Worm (Caenorhabditis elegans) whole organism, young adult: ENCODE data around the gene srbc-21.

Experiments
- B0261.1 ChIP-seq: sonication (generic microtip); optimal IDR thresholded peaks from 2 replicates; lab custom pipeline; 2016; ENCODE audit warnings: mild to moderate bottlenecking, missing genetic modification characterization, moderate library complexity, missing compliant biosample characterization
- C06A6.2 ChIP-seq: fragments of 200-800 bp; sonication (Bioruptor generic); conservative IDR thresholded peaks from 2 replicates; pipeline ENCODE4 v1.3.6; 2022; ENCODE audit warnings: missing genetic modification characterization, missing compliant biosample characterization
- D2030.7 ChIP-seq: fragments of 200-800 bp; sonication (Bioruptor generic); IDR thresholded peaks from 2 replicates; pipeline ENCODE4 v1.3.6; 2022; ENCODE audit warnings: missing genetic modification reagents, missing genetic modification characterization, missing compliant biosample characterization
- F10E7.11 ChIP-seq: sonication (generic microtip); optimal IDR thresholded peaks from 2 replicates; lab custom pipeline; 2017; ENCODE audit warnings: mild to moderate bottlenecking, missing genetic modification characterization, moderate library complexity, missing compliant biosample characterization
- F57A8.1 ChIP-seq: fragments of 200-800 bp; sonication (Bioruptor generic); optimal IDR thresholded peaks from 2 replicates; lab custom pipeline; 2018; ENCODE audit warnings: mild to moderate bottlenecking, missing genetic modification characterization, moderate library complexity, missing compliant biosample characterization
- K11D2.4 ChIP-seq: fragments of 200-800 bp; sonication (Bioruptor generic); IDR thresholded peaks from 2 replicates; pipeline ENCODE4 v1.3.6; 2022; ENCODE audit warnings: missing genetic modification reagents, missing genetic modification characterization, missing compliant biosample characterization
- T26A5.8 ChIP-seq: sonication (generic microtip); optimal IDR thresholded peaks from 2 replicates; lab custom pipeline; 2016; ENCODE audit warnings: missing genetic modification characterization, missing compliant biosample characterization
- Y56A3A.18 ChIP-seq: fragments of 200-800 bp; sonication (Bioruptor generic); IDR thresholded peaks from 2 replicates; pipeline ENCODE4 v1.3.6; 2022; ENCODE audit warnings: missing genetic modification reagents, missing genetic modification characterization, missing compliant biosample characterization
- aptf-3 ChIP-seq: fragments of 200-800 bp; sonication (Bioruptor generic); IDR thresholded peaks from 2 replicates; pipeline ENCODE4 v1.3.6; 2022; ENCODE audit warnings: missing genetic modification characterization, missing compliant biosample characterization
- attf-5 ChIP-seq: fragments of 200-800 bp; sonication (Bioruptor generic); optimal IDR thresholded peaks from 2 replicates; lab custom pipeline; 2018; ENCODE audit warnings: mild to moderate bottlenecking, missing genetic modification characterization, missing compliant biosample characterization
- bed-1 ChIP-seq: fragments of 200-800 bp; sonication (Bioruptor generic); IDR thresholded peaks from 2 replicates; pipeline ENCODE4 v1.3.6; 2022; ENCODE audit warnings: missing genetic modification reagents, missing genetic modification characterization, missing compliant biosample characterization
- cebp-2 ChIP-seq: fragments of 200-800 bp; sonication (Bioruptor generic); IDR thresholded peaks from 2 replicates; pipeline ENCODE4 v1.3.6; 2022; ENCODE audit warnings: missing genetic modification characterization, missing compliant biosample characterization
- ceh-40 ChIP-seq: fragments of 200-800 bp; sonication (Bioruptor generic); IDR thresholded peaks from 2 replicates; pipeline ENCODE4 v1.3.6; 2022; ENCODE audit warnings: missing genetic modification characterization, missing compliant biosample characterization
- chd-7 ChIP-seq: sonication (generic microtip); optimal IDR thresholded peaks from 2 replicates; lab custom pipeline; 2016; ENCODE audit warnings: mild to moderate bottlenecking, missing genetic modification characterization, moderate library complexity, missing compliant biosample characterization
- dox-1 ChIP-seq: fragments of 200-800 bp; sonication (Bioruptor generic); IDR thresholded peaks from 2 replicates; pipeline ENCODE4 v1.3.6; 2022; ENCODE audit warnings: missing genetic modification reagents, missing genetic modification characterization, missing compliant biosample characterization
- egl-44 ChIP-seq: fragments of 200-800 bp; sonication (Bioruptor generic); IDR thresholded peaks from 2 replicates; pipeline ENCODE4 v1.3.6; 2022; ENCODE audit warnings: missing genetic modification reagents, missing genetic modification characterization, missing compliant biosample characterization
- hmg-1.2 ChIP-seq: fragments of 200-800 bp; sonication (Bioruptor generic); IDR thresholded peaks from 2 replicates; pipeline ENCODE4 v1.3.6; 2022; ENCODE audit warnings: missing genetic modification reagents, missing genetic modification characterization, missing compliant biosample characterization
- hrde-1 ChIP-seq: sonication (generic microtip); optimal IDR thresholded peaks from 2 replicates; lab custom pipeline; 2016; ENCODE audit warnings: missing genetic modification characterization, mild to moderate bottlenecking, missing compliant biosample characterization, moderate library complexity, missing genotype, missing genetic modification reagents, borderline replicate concordance
- hsf-1 ChIP-seq: fragments of 200-800 bp; sonication (Bioruptor generic); IDR thresholded peaks from 2 replicates; pipeline ENCODE4 v1.3.6; 2022; ENCODE audit warnings: missing genetic modification reagents, missing genetic modification characterization, missing compliant biosample characterization
- lag-1 ChIP-seq: fragments of 200-800 bp; sonication (Bioruptor generic); IDR thresholded peaks from 2 replicates; pipeline ENCODE4 v1.3.6; 2022; ENCODE audit warnings: missing genetic modification reagents, missing genetic modification characterization, missing compliant biosample characterization
- madf-6 ChIP-seq: fragments of 200-800 bp; sonication (Bioruptor generic); IDR thresholded peaks from 2 replicates; pipeline ENCODE4 v1.3.6; 2022; ENCODE audit warnings: missing genetic modification reagents, missing genetic modification characterization, missing compliant biosample characterization
- madf-8 ChIP-seq: fragments of 200-800 bp; sonication (Bioruptor generic); conservative IDR thresholded peaks from 2 replicates; pipeline ENCODE4 v1.3.6; 2022; ENCODE audit warnings: missing genetic modification reagents, missing genetic modification characterization, missing compliant biosample characterization
- nfya-1 ChIP-seq: sonication (generic microtip); optimal IDR thresholded peaks from 2 replicates; lab custom pipeline; 2017; ENCODE audit warnings: antibody characterized with exemption, missing compliant biosample characterization, missing genetic modification characterization, borderline replicate concordance; ENCODE audit not compliant: insufficient read depth
- nfya-2 ChIP-seq: fragments of 200-800 bp; sonication (Bioruptor generic); IDR thresholded peaks from 2 replicates; pipeline ENCODE4 v1.3.6; 2022; ENCODE audit warnings: missing genetic modification reagents, missing genetic modification characterization, missing compliant biosample characterization
- nfyb-1 ChIP-seq: fragments of 200-800 bp; sonication (Bioruptor generic); IDR thresholded peaks from 2 replicates; pipeline ENCODE4 v1.3.6; 2022; ENCODE audit warnings: missing genetic modification reagents, missing genetic modification characterization, missing compliant biosample characterization
- pha-4 ChIP-seq: fragments of 150-350 bp; sonication (generic microtip); optimal IDR thresholded peaks from 2 replicates; lab custom pipeline; 2014; ENCODE audit warnings: missing biosample characterization, missing genetic modification reagents, missing genetic modification characterization
- repo-1 ChIP-seq: sonication (generic microtip); optimal IDR thresholded peaks from 2 replicates; lab custom pipeline; 2017; ENCODE audit warnings: mild to moderate bottlenecking, missing genetic modification characterization, missing compliant biosample characterization
- sdz-38 ChIP-seq: sonication (generic microtip); optimal IDR thresholded peaks from 2 replicates; lab custom pipeline; 2016; ENCODE audit warnings: missing genotype, missing genetic modification characterization, missing compliant biosample characterization
- somi-1 ChIP-seq: fragments of 200-800 bp; sonication (Bioruptor generic); optimal IDR thresholded peaks from 2 replicates; lab custom pipeline; 2018; ENCODE audit warnings: mild to moderate bottlenecking, missing genetic modification characterization, missing compliant biosample characterization
- sptf-2 ChIP-seq: fragments of 200-800 bp; sonication (Bioruptor generic); optimal IDR thresholded peaks from 2 replicates; lab custom pipeline; 2018; ENCODE audit warnings: mild to moderate bottlenecking, missing genetic modification characterization, missing compliant biosample characterization
- tbp1 ChIP-seq: fragments of 200-800 bp; sonication (Bioruptor generic); optimal IDR thresholded peaks from 2 replicates; lab custom pipeline; 2018; ENCODE audit warnings: mild to moderate bottlenecking, missing genetic modification characterization, missing compliant biosample characterization
- tbx-9 ChIP-seq: sonication (generic microtip); optimal IDR thresholded peaks from 2 replicates; lab custom pipeline; 2016; ENCODE audit warnings: borderline replicate concordance, missing genetic modification characterization, inconsistent platforms, missing compliant biosample characterization
- tlf-1 ChIP-seq: fragments of 200-800 bp; sonication (Bioruptor generic); optimal IDR thresholded peaks from 2 replicates; lab custom pipeline; 2018; ENCODE audit warnings: mild to moderate bottlenecking, missing genetic modification characterization, missing compliant biosample characterization
- xnd-1 ChIP-seq: sonication (generic microtip); optimal IDR thresholded peaks from 2 replicates; lab custom pipeline; 2016; ENCODE audit warnings: missing genotype, missing genetic modification reagents, missing genetic modification characterization, missing compliant biosample characterization
- ztf-25 ChIP-seq: fragments of 200-800 bp; sonication (Bioruptor generic); IDR thresholded peaks from 2 replicates; pipeline ENCODE4 v1.3.6; 2022; ENCODE audit warnings: missing genetic modification reagents, missing genetic modification characterization, missing compliant biosample characterization
- ztf-28 ChIP-seq: fragments of 200-800 bp; sonication (Bioruptor generic); IDR thresholded peaks from 2 replicates; pipeline ENCODE4 v1.3.6; 2022; ENCODE audit warnings: missing genetic modification reagents, missing genetic modification characterization, missing compliant biosample characterization
- ztf-6 ChIP-seq: fragments of 200-800 bp; sonication (Bioruptor generic); IDR thresholded peaks from 2 replicates; pipeline ENCODE4 v1.3.6; 2022; ENCODE audit warnings: missing genetic modification reagents, missing genetic modification characterization, missing compliant biosample characterization

srbc-21 gene

DNA sequence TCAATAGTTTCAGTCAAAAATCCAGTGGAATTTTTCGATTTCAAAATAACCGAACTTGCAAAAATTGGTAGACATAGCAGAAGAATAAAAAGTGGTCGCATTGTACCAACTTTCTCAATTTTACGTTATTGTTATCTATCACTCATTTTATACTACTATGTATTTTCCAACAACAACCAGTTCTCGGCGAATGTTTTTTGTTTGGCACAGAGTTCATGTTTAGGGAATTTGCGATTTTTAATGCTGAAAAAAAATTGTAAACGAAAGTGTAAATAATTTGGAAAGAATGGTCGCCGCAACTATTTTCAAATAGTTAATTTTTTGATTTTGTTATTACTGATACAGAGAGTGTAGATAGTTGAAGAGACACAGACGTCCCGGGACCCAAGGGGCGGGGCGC is 5.9 kb upstream of the srbc-21 start, which contains the start of gene C45H4.21:
Gene C45H4.21 (minus strand): TSS at position 101 of the 400 bp plus-strand sequence.
- TF ChIP-seq ztf-6 = no peak
- no peak for TF ChIP-seq tbx-9 (tag; lab: Kevin White, UChicago)
- no peak for TF ChIP-seq egl-44 (GFP tag; lab: Robert Waterston, UW)
- no peak for TF ChIP-seq lag-1 (GFP tag; lab: Robert Waterston, UW)
- TF ChIP-seq hsf-1 (GFP tag; lab: Robert Waterston, UW) = no peak
- no peak for TF ChIP-seq bed-1 (GFP tag; lab: Robert Waterston, UW)
- TF ChIP-seq sdz-38 (tag; lab: Kevin White, UChicago) = no peak

DNA sequence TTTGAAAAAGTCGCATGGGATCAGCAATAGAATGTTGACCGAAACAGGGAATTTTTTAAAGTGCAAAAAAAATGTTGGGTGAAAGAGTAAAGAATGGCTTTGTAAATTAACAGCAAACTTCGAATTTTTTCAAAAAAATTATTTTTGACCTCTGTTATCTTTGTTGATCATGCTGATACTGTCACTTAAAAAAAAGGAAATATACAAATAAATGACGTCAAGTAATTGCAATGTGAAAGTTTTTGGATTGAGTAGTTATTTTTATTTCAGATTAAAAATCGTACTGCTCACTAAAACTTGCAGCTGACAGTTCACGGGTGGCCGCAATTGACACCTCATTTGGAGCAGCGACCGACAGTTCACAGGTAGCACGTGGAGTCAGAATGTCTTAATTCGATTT is 4.5 kb upstream of the srbc-21 start, which contains the start of gene C45H4.13:
Gene C45H4.13 (minus strand): TSS at position 101 of the 400 bp plus-strand sequence.
- no peak for TF ChIP-seq attf-5 (GFP tag; lab: Kevin White, UChicago)
- no peak for TF ChIP-seq nfya-2 (GFP tag; lab: Robert Waterston, UW)
- no peak for TF ChIP-seq hrde-1
- no peak for TF ChIP-seq F57A8.1
- TF ChIP-seq pha-4 = no peak
- no peak for TF ChIP-seq ztf-28
- TF ChIP-seq somi-1 = no peak
- TF ChIP-seq sptf-2 (GFP tag; lab: Kevin White, UChicago) = no peak
- no peak for TF ChIP-seq D2030.7 (GFP tag; lab: Robert Waterston, UW)
- TF ChIP-seq bed-1 (GFP tag; lab: Robert Waterston, UW) = no peak
- no peak for TF ChIP-seq K11D2.4
- no peak for TF ChIP-seq aptf-3 (GFP tag; lab: Robert Waterston, UW)
- TF ChIP-seq hmg-1.2 (GFP tag; lab: Robert Waterston, UW) = no peak
- TF ChIP-seq repo-1 = no peak
- no peak for TF ChIP-seq ztf-25 (GFP tag; lab: Robert Waterston, UW)
- no peak for TF ChIP-seq nfyb-1 (GFP tag; lab: Robert Waterston, UW)
- TF ChIP-seq, all 124 proteins: peak for 0

DNA sequence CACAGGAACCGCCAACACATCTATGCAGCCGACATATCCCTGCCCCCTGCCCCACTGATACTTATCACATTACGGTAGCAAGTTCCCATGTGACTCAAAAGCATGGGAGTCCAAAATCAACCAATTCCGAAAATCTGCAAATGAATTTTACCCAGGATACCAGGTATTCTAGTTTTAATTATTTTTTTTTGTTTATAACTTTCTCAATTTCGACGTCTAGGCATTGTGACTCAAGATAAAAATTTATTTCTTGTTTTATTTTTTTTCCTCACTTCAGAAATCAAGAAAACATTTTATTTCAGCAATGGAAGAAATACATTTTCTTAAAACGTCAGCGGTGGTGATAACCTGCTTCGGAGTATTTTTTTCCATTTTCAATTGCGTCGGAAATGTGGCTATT is 3.9 kb upstream of the srbc-21 start, which contains the start of gene srbc-24:
Gene srbc-24 (plus strand): TSS at position 301 of the 400 bp plus-strand sequence.
- no peak for TF ChIP-seq C06A6.2 (GFP tag; lab: Robert Waterston, UW)
- no peak for TF ChIP-seq bed-1 (GFP tag; lab: Robert Waterston, UW)
- TF ChIP-seq tbx-9 (tag; lab: Kevin White, UChicago) = no peak
- no peak for TF ChIP-seq F10E7.11 (tag; lab: Kevin White, UChicago)
- TF ChIP-seq hrde-1 = no peak
- TF ChIP-seq, all 124 proteins: peak for 0

DNA sequence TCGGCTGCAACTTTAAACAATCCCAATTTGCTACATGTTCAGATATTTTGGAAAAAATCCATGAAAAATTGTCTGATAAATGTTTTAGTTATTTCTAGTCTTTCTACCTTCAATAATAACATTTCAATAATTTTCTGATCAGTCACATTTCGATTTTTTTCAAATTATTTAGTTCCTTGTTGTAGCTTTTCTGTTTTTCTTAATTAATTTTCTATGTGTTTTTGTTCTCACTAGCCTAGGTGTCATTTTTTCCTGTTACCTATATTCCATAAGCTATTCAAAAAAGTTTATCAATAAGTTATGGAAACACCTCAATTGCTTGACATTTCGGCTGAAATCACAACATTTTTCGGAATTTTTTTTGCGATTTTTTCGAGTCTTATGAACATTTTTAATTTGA is 2.1 kb upstream of the srbc-21 start, which contains the start of gene srbc-23:
Gene srbc-23 (plus strand): TSS at position 301 of the 400 bp plus-strand sequence.
- no peak for TF ChIP-seq madf-6
- no peak for TF ChIP-seq aptf-3 (GFP tag; lab: Robert Waterston, UW)
- TF ChIP-seq sptf-2 (GFP tag; lab: Kevin White, UChicago) = no peak
- no peak for TF ChIP-seq B0261.1 (tag; lab: Kevin White, UChicago)
- no peak for TF ChIP-seq T26A5.8 (tag; lab: Kevin White, UChicago)
- TF ChIP-seq ceh-40 (GFP tag; lab: Robert Waterston, UW) = no peak
- TF ChIP-seq madf-8 (GFP tag; lab: Robert Waterston, UW) = no peak
- TF ChIP-seq dox-1 (GFP tag; lab: Robert Waterston, UW) = no peak
- no peak for TF ChIP-seq tbp1 (GFP tag; lab: Kevin White, UChicago)
- no peak for TF ChIP-seq tlf-1 (GFP tag; lab: Kevin White, UChicago)
- TF ChIP-seq xnd-1 = no peak
- no peak for TF ChIP-seq D2030.7 (GFP tag; lab: Robert Waterston, UW)
- no peak for TF ChIP-seq Y56A3A.18 (GFP tag; lab: Robert Waterston, UW)
- no peak for TF ChIP-seq nfya-1 (tag; lab: Kevin White, UChicago)
- TF ChIP-seq cebp-2 = no peak
- no peak for TF ChIP-seq chd-7 (tag; lab: Kevin White, UChicago)
